Fruit fly (Drosophila melanogaster) whole organism, embryonic: ENCODE results near the gene PK1-R.

Experiments used
- Atf-2 ChIP-seq: fragments of 200-800 bp; sonication (Bioruptor generic); optimal IDR thresholded peaks from 2 replicates; lab custom pipeline; 2016; ENCODE audit warnings: missing biosample characterization, missing genetic modification characterization
- Bdp1 ChIP-seq: fragments of 200-800 bp; sonication (Bioruptor generic); optimal IDR thresholded peaks from 3 replicates; lab custom pipeline; 2016; ENCODE audit warnings: missing biosample characterization, missing genetic modification characterization
- C15 ChIP-seq: fragments of 200-800 bp; sonication (Bioruptor generic); IDR thresholded peaks from 3 replicates; pipeline ENCODE4 v1.3.6; 2022; ENCODE audit warnings: missing biosample characterization, missing genetic modification characterization
- CG10209 ChIP-seq: fragments of 200-800 bp; sonication (Bioruptor generic); optimal IDR thresholded peaks from 3 replicates; lab custom pipeline; 2017; ENCODE audit warnings: missing biosample characterization, mild to moderate bottlenecking, missing genetic modification characterization, missing genetic modification reagents
- CG11398 ChIP-seq: fragments of 200-800 bp; sonication (Bioruptor generic); optimal IDR thresholded peaks from 2 replicates; lab custom pipeline; 2016; ENCODE audit warnings: missing biosample characterization, missing genetic modification characterization
- CG11456 ChIP-seq: fragments of 200-800 bp; sonication (Bioruptor generic); IDR thresholded peaks from 3 replicates; pipeline ENCODE4 v1.3.6; 2022; ENCODE audit warnings: missing biosample characterization, missing genetic modification characterization
- CG11560 ChIP-seq: fragments of 200-800 bp; sonication (Bioruptor generic); IDR thresholded peaks from 3 replicates; pipeline ENCODE4 v1.3.6; 2022; ENCODE audit warnings: missing biosample characterization, missing genetic modification characterization
- CG12071 ChIP-seq: fragments of 200-800 bp; sonication (Bioruptor generic); optimal IDR thresholded peaks from 3 replicates; lab custom pipeline; 2018; ENCODE audit warnings: missing biosample characterization, mild to moderate bottlenecking, missing genetic modification characterization
- CG12659 ChIP-seq: fragments of 200-800 bp; sonication (Bioruptor generic); optimal IDR thresholded peaks from 3 replicates; lab custom pipeline; 2017; ENCODE audit warnings: mild to moderate bottlenecking, missing biosample characterization, missing genetic modification reagents, missing genetic modification characterization
- CG14667 ChIP-seq: fragments of 200-800 bp; sonication (Bioruptor generic); IDR thresholded peaks from 2 replicates; pipeline ENCODE4 v1.3.6; 2022; ENCODE audit warnings: missing biosample characterization, missing genetic modification characterization
- CG1529 ChIP-seq: fragments of 200-800 bp; sonication (Bioruptor generic); optimal IDR thresholded peaks from 3 replicates; lab custom pipeline; 2018; ENCODE audit warnings: missing biosample characterization, missing genetic modification characterization
- CG17912 ChIP-seq: fragments of 200-800 bp; sonication (Bioruptor generic); optimal IDR thresholded peaks from 2 replicates; lab custom pipeline; 2018; ENCODE audit warnings: missing biosample characterization, mild to moderate bottlenecking, missing genetic modification characterization
- CG3281 ChIP-seq: fragments of 200-800 bp; sonication (Bioruptor generic); optimal IDR thresholded peaks from 3 replicates; lab custom pipeline; 2017; ENCODE audit warnings: missing biosample characterization, mild to moderate bottlenecking, missing genetic modification characterization
- CG3407 ChIP-seq: fragments of 200-800 bp; sonication (Bioruptor generic); optimal IDR thresholded peaks from 2 replicates; lab custom pipeline; 2018; ENCODE audit warnings: missing biosample characterization, mild to moderate bottlenecking, missing genetic modification characterization
- CG3726 ChIP-seq: fragments of 200-800 bp; sonication (Bioruptor generic); IDR thresholded peaks from 3 replicates; pipeline ENCODE4, ENCODE4 v1.3.6; 2022; ENCODE audit warnings: missing biosample characterization, missing genetic modification characterization
- CG6254 ChIP-seq: fragments of 200-800 bp; sonication (Bioruptor generic); optimal IDR thresholded peaks from 3 replicates; lab custom pipeline; 2017; ENCODE audit warnings: mild to moderate bottlenecking, missing biosample characterization, missing genetic modification reagents, missing genetic modification characterization
- CG7963 ChIP-seq: fragments of 200-800 bp; sonication (Bioruptor generic); IDR thresholded peaks from 3 replicates; pipeline ENCODE4 v1.3.6; 2022; ENCODE audit warnings: missing biosample characterization, missing genetic modification characterization; ENCODE audit not compliant: partially characterized antibody
- CG7987 ChIP-seq: fragments of 200-800 bp; sonication (Bioruptor generic); optimal IDR thresholded peaks from 2 replicates; lab custom pipeline; 2018; ENCODE audit warnings: missing biosample characterization, mild to moderate bottlenecking, missing genetic modification characterization, moderate library complexity
- Dad ChIP-seq: fragments of 200-800 bp; sonication (Bioruptor generic); optimal IDR thresholded peaks from 3 replicates; lab custom pipeline; 2016; ENCODE audit warnings: missing biosample characterization, missing genetic modification characterization
- Dbx ChIP-seq: fragments of 200-800 bp; sonication (Bioruptor generic); IDR thresholded peaks from 3 replicates; pipeline ENCODE4 v1.3.6; 2022; ENCODE audit warnings: missing biosample characterization, missing genetic modification characterization
- Hey ChIP-seq: fragments of 200-800 bp; sonication (Bioruptor generic); optimal IDR thresholded peaks from 3 replicates; lab custom pipeline; 2018; ENCODE audit warnings: missing biosample characterization, mild to moderate bottlenecking, missing genetic modification characterization
- Oli ChIP-seq: fragments of 200-800 bp; sonication (Bioruptor generic); optimal IDR thresholded peaks from 2 replicates; lab custom pipeline; 2018; ENCODE audit warnings: missing biosample characterization, mild to moderate bottlenecking, missing genetic modification characterization, moderate library complexity
- Six4 ChIP-seq: fragments of 200-800 bp; sonication (Bioruptor generic); optimal IDR thresholded peaks from 2 replicates; lab custom pipeline; 2016; ENCODE audit warnings: missing biosample characterization, missing genetic modification characterization
- Stat92E ChIP-seq, 3 experiments: fragments of >200 bp in 2 of 3; fragments of 200-800 bp in 1 of 3; sonication (Bioruptor generic) in 1 of 3; optimal IDR thresholded peaks; 2 replicates each; lab custom pipeline; 2017 to 2019; ENCODE audit warnings: missing biosample characterization in 3 of 3, missing genetic modification characterization in 3 of 3, mild to moderate bottlenecking in 1 of 3, moderate library complexity in 1 of 3
- Usf ChIP-seq: fragments of 200-800 bp; sonication (Bioruptor generic); optimal IDR thresholded peaks from 2 replicates; lab custom pipeline; 2017; ENCODE audit warnings: missing genotype, missing biosample characterization, missing genetic modification characterization
- Xrp1 ChIP-seq: fragments of 200-800 bp; sonication (Bioruptor generic); IDR thresholded peaks from 2 replicates; pipeline ENCODE4 v1.3.6; 2022; ENCODE audit warnings: missing biosample characterization, missing genetic modification characterization
- ato ChIP-seq: fragments of 200-800 bp; sonication (Bioruptor generic); IDR thresholded peaks from 2 replicates; pipeline ENCODE4 v1.3.6; 2022; ENCODE audit warnings: missing biosample characterization, missing genetic modification characterization; ENCODE audit not compliant: partially characterized antibody
- cato ChIP-seq: fragments of 200-800 bp; sonication (Bioruptor generic); optimal IDR thresholded peaks from 2 replicates; lab custom pipeline; 2016; ENCODE audit warnings: missing biosample characterization, missing genetic modification characterization, borderline replicate concordance
- disco-r ChIP-seq: fragments of 200-800 bp; sonication (Bioruptor generic); optimal IDR thresholded peaks from 2 replicates; lab custom pipeline; 2016; ENCODE audit warnings: missing biosample characterization, missing genetic modification characterization
- dmrt11E ChIP-seq: fragments of 200-800 bp; sonication (Bioruptor generic); optimal IDR thresholded peaks from 3 replicates; lab custom pipeline; 2018; ENCODE audit warnings: missing biosample characterization, mild to moderate bottlenecking, missing genetic modification characterization, moderate library complexity
- dmrt99B ChIP-seq: fragments of 200-800 bp; sonication (Bioruptor generic); optimal IDR thresholded peaks from 2 replicates; lab custom pipeline; 2018; ENCODE audit warnings: missing biosample characterization, mild to moderate bottlenecking, missing genetic modification characterization, moderate library complexity
- exex ChIP-seq: fragments of 200-800 bp; sonication (Bioruptor generic); optimal IDR thresholded peaks from 4 replicates; lab custom pipeline; 2018; ENCODE audit warnings: missing biosample characterization, mild to moderate bottlenecking, missing genetic modification characterization, moderate library complexity
- fd96Cb ChIP-seq: fragments of 200-800 bp; sonication (Bioruptor generic); optimal IDR thresholded peaks from 2 replicates; lab custom pipeline; 2018; ENCODE audit warnings: missing biosample characterization, mild to moderate bottlenecking, missing genetic modification characterization, moderate library complexity
- gce ChIP-seq: fragments of 200-800 bp; sonication (Bioruptor generic); IDR thresholded peaks from 3 replicates; pipeline ENCODE4 v1.3.6; 2022; ENCODE audit warnings: missing biosample characterization, missing genetic modification characterization
- hb ChIP-seq: fragments of 200-800 bp; sonication (Bioruptor generic); IDR thresholded peaks from 3 replicates; pipeline ENCODE4 v1.3.6; 2022; ENCODE audit warnings: missing biosample characterization, missing genetic modification characterization; ENCODE audit not compliant: partially characterized antibody
- hth ChIP-seq: fragments of >200 bp; optimal IDR thresholded peaks from 2 replicates; lab custom pipeline; 2017; ENCODE audit warnings: inconsistent platforms
- ken ChIP-seq: fragments of 200-800 bp; sonication (Bioruptor generic); IDR thresholded peaks from 3 replicates; pipeline ENCODE4 v1.3.6; 2022; ENCODE audit warnings: missing biosample characterization, missing genetic modification characterization
- nom ChIP-seq: fragments of 200-800 bp; sonication (Bioruptor generic); optimal IDR thresholded peaks from 2 replicates; lab custom pipeline; 2017; ENCODE audit warnings: missing biosample characterization, missing genetic modification characterization, mild to moderate bottlenecking, moderate library complexity, missing genetic modification reagents
- pho ChIP-seq: fragments of 200-800 bp; sonication (Bioruptor generic); optimal IDR thresholded peaks from 2 replicates; lab custom pipeline; 2016; ENCODE audit warnings: missing biosample characterization, missing genetic modification characterization
- ranshi ChIP-seq: fragments of 200-800 bp; sonication (Bioruptor generic); IDR thresholded peaks from 2 replicates; pipeline ENCODE4 v1.3.6; 2022; ENCODE audit warnings: missing biosample characterization, missing genetic modification characterization
- rib ChIP-seq: fragments of 200-800 bp; sonication (Bioruptor generic); IDR thresholded peaks from 2 replicates; pipeline ENCODE4 v1.3.6; 2022; ENCODE audit warnings: missing biosample characterization, missing genetic modification characterization
- sd ChIP-seq: fragments of 200-800 bp; sonication (Bioruptor generic); optimal IDR thresholded peaks from 3 replicates; lab custom pipeline; 2018; ENCODE audit warnings: missing biosample characterization, mild to moderate bottlenecking, missing genetic modification characterization, moderate library complexity
- sisA ChIP-seq: fragments of 200-800 bp; sonication (Bioruptor generic); IDR thresholded peaks from 2 replicates; pipeline ENCODE4 v1.3.6; 2022; ENCODE audit warnings: missing biosample characterization, missing genetic modification characterization
- sob ChIP-seq: fragments of 200-800 bp; sonication (Bioruptor generic); IDR thresholded peaks from 2 replicates; pipeline ENCODE4 v1.3.6; 2022; ENCODE audit warnings: missing biosample characterization, missing genetic modification characterization
- sqz ChIP-seq: fragments of 200-800 bp; sonication (Bioruptor generic); optimal IDR thresholded peaks from 3 replicates; lab custom pipeline; 2018; ENCODE audit warnings: missing biosample characterization, mild to moderate bottlenecking, missing genetic modification characterization
- stc ChIP-seq: fragments of 200-800 bp; sonication (Bioruptor generic); IDR thresholded peaks from 2 replicates; pipeline ENCODE4 v1.3.6; 2022; ENCODE audit warnings: missing biosample characterization, missing genetic modification characterization
- trh ChIP-seq: fragments of 200-800 bp; sonication (Bioruptor generic); optimal IDR thresholded peaks from 2 replicates; lab custom pipeline; 2016; ENCODE audit warnings: missing biosample characterization, missing genetic modification characterization
- yki ChIP-seq: fragments of >200 bp; optimal IDR thresholded peaks from 3 replicates; lab custom pipeline; 2018
- zen2 ChIP-seq: fragments of 200-800 bp; sonication (Bioruptor generic); IDR thresholded peaks from 3 replicates; pipeline ENCODE4 v1.3.6; 2022; ENCODE audit warnings: missing biosample characterization, missing genetic modification characterization; ENCODE audit not compliant: partially characterized antibody
- zf30C ChIP-seq: fragments of 200-800 bp; sonication (Bioruptor generic); optimal IDR thresholded peaks from 3 replicates; lab custom pipeline; 2018; ENCODE audit warnings: missing biosample characterization, mild to moderate bottlenecking, missing genetic modification characterization

Gene PK1-R

dm6 chr3R:14122347-14122812 lies 19.5 kb upstream of the PK1-R start, which contains the start of the genes Abi and twf (continued):
- TF ChIP-seq CG3407 (GFP tag; lab: Kevin White, UChicago): peak; percentile 43
- TF ChIP-seq nom (GFP tag; lab: Kevin White, UChicago): no peak
- peak; percentile 68 for TF ChIP-seq Six4 (GFP tag; lab: Kevin White, UChicago)
- no peak for TF ChIP-seq hth (lab: Kevin White, UChicago)
- TF ChIP-seq dmrt99B (tag; lab: Kevin White, UChicago): peak; percentile 49
- no peak for TF ChIP-seq Usf (GFP tag; lab: Kevin White, UChicago)
- TF ChIP-seq CG1529 (GFP tag; lab: Kevin White, UChicago): peak; percentile 4
- no peak for TF ChIP-seq C15 (GFP tag; lab: Robert Waterston, UW)
- peak; percentile 65 for TF ChIP-seq dmrt11E
- TF ChIP-seq cato (GFP tag; lab: Kevin White, UChicago): peak; percentile 46
- peak; percentile 42 for TF ChIP-seq sd
- no peak for TF ChIP-seq zen2 (GFP tag; lab: Robert Waterston, UW)
- no peak for TF ChIP-seq CG11560 (tag; lab: Robert Waterston, UW)
- peak in 1 of 3 experiments; percentile 36 for TF ChIP-seq Stat92E (GFP tag; optimal IDR thresholded peaks at IDR 0.05; lab: Kevin White, UChicago)
- TF ChIP-seq sisA (GFP tag; lab: Robert Waterston, UW): peak; percentile 64
- TF ChIP-seq rib (GFP tag; lab: Robert Waterston, UW): 0 out of 2 replicates have a peak, but pooled peaks have one; percentile 37
- peak; percentile 46 for TF ChIP-seq pho (GFP tag; lab: Kevin White, UChicago)
- peak; percentile 68; the same call in 1 of the 3 replicates for TF ChIP-seq CG11456 (GFP tag; lab: Robert Waterston, UW)
- peak; percentile 30 for TF ChIP-seq fd96Cb (tag; lab: Kevin White, UChicago)
- TF ChIP-seq Dbx (GFP tag; lab: Robert Waterston, UW): peak; percentile 75
- no peak for TF ChIP-seq disco-r (GFP tag; lab: Kevin White, UChicago)
- TF ChIP-seq Oli (tag; lab: Kevin White, UChicago): peak; percentile 47
- no peak for TF ChIP-seq sqz (GFP tag; lab: Kevin White, UChicago)
- peak; percentile 60; the same call in 1 of the 2 replicates for TF ChIP-seq stc (GFP tag; lab: Robert Waterston, UW)
- TF ChIP-seq ato (GFP tag; lab: Robert Waterston, UW): no peak
- TF ChIP-seq CG12071 (GFP tag; lab: Kevin White, UChicago): no peak
- TF ChIP-seq CG3281 (GFP tag; lab: Kevin White, UChicago): peak; percentile 60
- TF ChIP-seq CG6254 (GFP tag; lab: Kevin White, UChicago): no peak
- no peak for TF ChIP-seq Hey (tag; lab: Kevin White, UChicago)
- TF ChIP-seq hb (GFP tag; lab: Robert Waterston, UW): no peak
- peak; percentile 72; the same call in 1 of the 2 replicates for TF ChIP-seq Xrp1 (GFP tag; lab: Robert Waterston, UW)
- peak; percentile 6 for TF ChIP-seq exex (tag; lab: Kevin White, UChicago)
- TF ChIP-seq ranshi (GFP tag; lab: Robert Waterston, UW): peak; percentile 32; the same call in 1 of the 2 replicates
- TF ChIP-seq CG3726 (GFP tag; lab: Robert Waterston, UW): 0 out of 3 replicates have a peak, but pooled peaks have one; percentile 38
- peak; percentile 61; the same call in 2 of the 3 replicates for TF ChIP-seq ken
- no peak for TF ChIP-seq CG17912
- peak; percentile 38 for TF ChIP-seq trh
- peak; percentile 52; the same call in 1 of the 2 replicates for TF ChIP-seq CG14667 (GFP tag; lab: Robert Waterston, UW)
- peak; percentile 62 for TF ChIP-seq Dad (GFP tag; lab: Kevin White, UChicago)
- peak; percentile 68 for TF ChIP-seq CG10209
- no peak; the same call in 2 of the 3 replicates for TF ChIP-seq gce (GFP tag; lab: Robert Waterston, UW)
- no peak for TF ChIP-seq CG7963 (GFP tag; lab: Robert Waterston, UW)
- TF ChIP-seq CG12659 (GFP tag; lab: Kevin White, UChicago): peak; percentile 80
- no peak for TF ChIP-seq zf30C
- peak; percentile 62 for TF ChIP-seq Bdp1
- TF ChIP-seq CG7987 (GFP tag; lab: Kevin White, UChicago): no peak
- TF ChIP-seq sob (GFP tag; lab: Robert Waterston, UW): peak; percentile 80
- no peak for TF ChIP-seq CG11398 (GFP tag; lab: Kevin White, UChicago)
- no peak for TF ChIP-seq yki (lab: Kevin White, UChicago)
- TF ChIP-seq Atf-2 (GFP tag; lab: Kevin White, UChicago): peak; percentile 6
